Fruit fly (Drosophila melanogaster) whole organism, embryonic: ENCODE data around the gene CG5986.
A peak's percentile ranks its signal among the peaks of the same experiment; 100 is the strongest.

ENCODE experiments used
- Asciz ChIP-seq: fragments of 200-800 bp; sonication (Bioruptor generic); optimal IDR thresholded peaks from 2 replicates; lab custom pipeline; 2017; ENCODE audit warnings: missing biosample characterization, mild to moderate bottlenecking, missing genetic modification characterization, missing genetic modification reagents
- CG10209 ChIP-seq: fragments of 200-800 bp; sonication (Bioruptor generic); optimal IDR thresholded peaks from 3 replicates; lab custom pipeline; 2017; ENCODE audit warnings: missing biosample characterization, mild to moderate bottlenecking, missing genetic modification characterization, missing genetic modification reagents
- CG10274 ChIP-seq: fragments of 200-800 bp; sonication (Bioruptor generic); optimal IDR thresholded peaks from 3 replicates; lab custom pipeline; 2017; ENCODE audit warnings: missing biosample characterization, mild to moderate bottlenecking, missing genetic modification characterization
- CG10462 ChIP-seq: fragments of 200-800 bp; sonication (Bioruptor generic); optimal IDR thresholded peaks from 2 replicates; lab custom pipeline; 2016; ENCODE audit warnings: missing biosample characterization, missing genetic modification characterization
- CG11085 ChIP-seq: fragments of 200-800 bp; sonication (Bioruptor generic); IDR thresholded peaks from 2 replicates; pipeline ENCODE4 v1.3.6; 2022; ENCODE audit warnings: missing biosample characterization, missing genetic modification characterization
- CG12071 ChIP-seq: fragments of 200-800 bp; sonication (Bioruptor generic); optimal IDR thresholded peaks from 3 replicates; lab custom pipeline; 2018; ENCODE audit warnings: missing biosample characterization, mild to moderate bottlenecking, missing genetic modification characterization
- CG12236 ChIP-seq: fragments of 200-800 bp; sonication (Bioruptor generic); optimal IDR thresholded peaks from 2 replicates; lab custom pipeline; 2016; ENCODE audit warnings: missing biosample characterization, missing genetic modification characterization
- CG13775 ChIP-seq: fragments of 200-800 bp; sonication (Bioruptor generic); optimal IDR thresholded peaks from 3 replicates; lab custom pipeline; 2017; ENCODE audit warnings: missing biosample characterization, mild to moderate bottlenecking, missing genetic modification characterization
- CG15514 ChIP-seq: fragments of 200-800 bp; sonication (Bioruptor generic); optimal IDR thresholded peaks from 3 replicates; lab custom pipeline; 2017; ENCODE audit warnings: missing biosample characterization, missing genetic modification characterization, mild to moderate bottlenecking, moderate library complexity, missing genetic modification reagents
- CG17912 ChIP-seq: fragments of 200-800 bp; sonication (Bioruptor generic); optimal IDR thresholded peaks from 2 replicates; lab custom pipeline; 2018; ENCODE audit warnings: missing biosample characterization, mild to moderate bottlenecking, missing genetic modification characterization
- CG18011 ChIP-seq: fragments of 200-800 bp; sonication (Bioruptor generic); optimal IDR thresholded peaks from 2 replicates; lab custom pipeline; 2017; ENCODE audit warnings: missing biosample characterization, missing genetic modification characterization, mild to moderate bottlenecking, moderate library complexity, missing genotype
- CG18476 ChIP-seq: fragments of 200-800 bp; sonication (Bioruptor generic); optimal IDR thresholded peaks from 2 replicates; lab custom pipeline; 2016; ENCODE audit warnings: missing biosample characterization, mild to moderate bottlenecking, missing genetic modification characterization
- CG30020 ChIP-seq: fragments of 200-800 bp; optimal IDR thresholded peaks from 2 replicates; lab custom pipeline; 2019; ENCODE audit warnings: missing biosample characterization, mild to moderate bottlenecking, missing genetic modification characterization, moderate library complexity
- CG34422 ChIP-seq: fragments of 200-800 bp; sonication (Bioruptor generic); IDR thresholded peaks from 3 replicates; pipeline ENCODE4 v1.3.6; 2022; ENCODE audit warnings: missing biosample characterization, missing genetic modification characterization
- CG6765 ChIP-seq: fragments of 200-800 bp; sonication (Bioruptor generic); optimal IDR thresholded peaks from 3 replicates; lab custom pipeline; 2017; ENCODE audit warnings: missing biosample characterization, mild to moderate bottlenecking, missing genetic modification characterization
- CG6854 ChIP-seq: fragments of 200-800 bp; sonication (Bioruptor generic); optimal IDR thresholded peaks from 3 replicates; lab custom pipeline; 2017; ENCODE audit warnings: missing biosample characterization, mild to moderate bottlenecking, missing genetic modification characterization
- CG7839 ChIP-seq: fragments of 200-800 bp; sonication (Bioruptor generic); optimal IDR thresholded peaks from 3 replicates; lab custom pipeline; 2018; ENCODE audit warnings: missing biosample characterization, mild to moderate bottlenecking, missing genetic modification characterization, moderate library complexity
- CG9215 ChIP-seq: fragments of 200-800 bp; sonication (Bioruptor generic); IDR thresholded peaks from 2 replicates; pipeline ENCODE4 v1.3.6; 2022; ENCODE audit warnings: missing biosample characterization, missing genetic modification characterization
- CG9727 ChIP-seq: fragments of 200-800 bp; sonication (Bioruptor generic); optimal IDR thresholded peaks from 3 replicates; lab custom pipeline; 2017; ENCODE audit warnings: missing biosample characterization, mild to moderate bottlenecking, missing genetic modification characterization
- CoRest ChIP-seq: fragments of 200-800 bp; sonication (Bioruptor generic); optimal IDR thresholded peaks from 3 replicates; lab custom pipeline; 2018; ENCODE audit warnings: missing biosample characterization, mild to moderate bottlenecking, missing genetic modification characterization, moderate library complexity
- Deaf1 ChIP-seq: fragments of 200-800 bp; optimal IDR thresholded peaks from 3 replicates; lab custom pipeline; 2019; ENCODE audit warnings: missing biosample characterization, mild to moderate bottlenecking, missing genetic modification characterization, moderate library complexity
- Dll ChIP-seq: fragments of 200-800 bp; sonication (Bioruptor generic); IDR thresholded peaks from 4 replicates; pipeline ENCODE4 v1.3.6; 2022; ENCODE audit warnings: missing biosample characterization, missing genetic modification characterization; ENCODE audit not compliant: partially characterized antibody
- Fer1 ChIP-seq: fragments of 200-800 bp; sonication (Bioruptor generic); optimal IDR thresholded peaks from 2 replicates; lab custom pipeline; 2017; ENCODE audit warnings: missing biosample characterization, mild to moderate bottlenecking, missing genetic modification characterization
- HLH54F ChIP-seq: fragments of 200-800 bp; sonication (Bioruptor generic); optimal IDR thresholded peaks from 3 replicates; lab custom pipeline; 2016; ENCODE audit warnings: missing biosample characterization, missing genetic modification characterization
- HLHmδ ChIP-seq: fragments of 200-800 bp; sonication (Bioruptor generic); optimal IDR thresholded peaks from 2 replicates; lab custom pipeline; 2018; ENCODE audit warnings: missing biosample characterization, mild to moderate bottlenecking, missing genetic modification characterization, moderate library complexity
- HmgZ ChIP-seq: fragments of 200-800 bp; sonication (Bioruptor generic); optimal IDR thresholded peaks from 2 replicates; lab custom pipeline; 2018; ENCODE audit warnings: missing biosample characterization, mild to moderate bottlenecking, missing genetic modification characterization
- Hr39 ChIP-seq: fragments of >200 bp; optimal IDR thresholded peaks from 2 replicates; lab custom pipeline; 2017
- Med ChIP-seq: fragments of 200-800 bp; sonication (Bioruptor generic); peaks from one replicate; lab custom pipeline; 2016; ENCODE audit warnings: missing biosample characterization, missing genetic modification characterization, mild to moderate bottlenecking, inconsistent platforms, moderate library complexity
- Meics ChIP-seq: fragments of 200-800 bp; sonication (Bioruptor generic); optimal IDR thresholded peaks from 2 replicates; lab custom pipeline; 2017; ENCODE audit warnings: missing biosample characterization, mild to moderate bottlenecking, missing genetic modification characterization
- Mes4 ChIP-seq: fragments of 200-800 bp; sonication (Bioruptor generic); optimal IDR thresholded peaks from 2 replicates; lab custom pipeline; 2016; ENCODE audit warnings: missing biosample characterization, missing genetic modification characterization
- Oaz ChIP-seq: fragments of 200-800 bp; sonication (Bioruptor generic); IDR thresholded peaks from 2 replicates; pipeline ENCODE4 v1.3.6; 2022; ENCODE audit warnings: missing biosample characterization, missing genetic modification characterization
- Pdp1 ChIP-seq, 2 experiments: fragments of 200-800 bp; sonication (Bioruptor generic); optimal IDR thresholded peaks; 3 replicates each; lab custom pipeline; 2016; ENCODE audit warnings: missing biosample characterization in 2 of 2, missing genetic modification characterization in 2 of 2, mild to moderate bottlenecking in 1 of 2, moderate library complexity in 1 of 2
- Scr ChIP-seq: fragments of 200-800 bp; sonication (Bioruptor generic); IDR thresholded peaks from 2 replicates; pipeline ENCODE4 v1.3.6; 2022; ENCODE audit warnings: missing biosample characterization, missing genetic modification characterization; ENCODE audit not compliant: partially characterized antibody
- Six4 ChIP-seq: fragments of 200-800 bp; sonication (Bioruptor generic); optimal IDR thresholded peaks from 2 replicates; lab custom pipeline; 2016; ENCODE audit warnings: missing biosample characterization, missing genetic modification characterization
- Sox100B ChIP-seq: fragments of 200-800 bp; sonication (Bioruptor generic); optimal IDR thresholded peaks from 3 replicates; lab custom pipeline; 2018; ENCODE audit warnings: missing biosample characterization, mild to moderate bottlenecking, missing genetic modification characterization
- amos ChIP-seq: fragments of 200-800 bp; sonication (Bioruptor generic); IDR thresholded peaks from 2 replicates; pipeline ENCODE4 v1.3.6; 2022; ENCODE audit warnings: missing biosample characterization, missing genetic modification characterization; ENCODE audit not compliant: partially characterized antibody
- ash1 ChIP-seq: fragments of 200-800 bp; sonication (Bioruptor generic); optimal IDR thresholded peaks from 2 replicates; lab custom pipeline; 2018; ENCODE audit warnings: missing biosample characterization, mild to moderate bottlenecking, missing genetic modification characterization
- chn ChIP-seq: fragments of 200-800 bp; sonication (Bioruptor generic); optimal IDR thresholded peaks from 2 replicates; lab custom pipeline; 2016; ENCODE audit warnings: missing biosample characterization, missing genetic modification characterization
- danr ChIP-seq: fragments of 200-800 bp; sonication (Bioruptor generic); IDR thresholded peaks from 2 replicates; pipeline ENCODE4 v1.3.6; 2022; ENCODE audit warnings: missing biosample characterization, missing genetic modification characterization
- emc ChIP-seq: fragments of 200-800 bp; sonication (Bioruptor generic); optimal IDR thresholded peaks from 2 replicates; lab custom pipeline; 2016; ENCODE audit warnings: missing biosample characterization, missing genetic modification characterization
- en ChIP-seq: fragments of 200-800 bp; sonication (Bioruptor generic); optimal IDR thresholded peaks from 2 replicates; lab custom pipeline; 2016; ENCODE audit warnings: missing biosample characterization, missing genetic modification characterization
- fd102C ChIP-seq: fragments of 200-800 bp; sonication (Bioruptor generic); optimal IDR thresholded peaks from 2 replicates; lab custom pipeline; 2018; ENCODE audit warnings: missing biosample characterization, mild to moderate bottlenecking, missing genetic modification characterization, moderate library complexity
- grau ChIP-seq: fragments of 200-800 bp; optimal IDR thresholded peaks from 3 replicates; lab custom pipeline; 2019; ENCODE audit warnings: missing biosample characterization, mild to moderate bottlenecking, missing genetic modification characterization, moderate library complexity
- gsb-n ChIP-seq: fragments of 200-800 bp; sonication (Bioruptor generic); optimal IDR thresholded peaks from 3 replicates; lab custom pipeline; 2018; ENCODE audit warnings: missing biosample characterization, mild to moderate bottlenecking, missing genetic modification characterization
- lov ChIP-seq, 2 experiments: fragments of 200-800 bp in 1 of 2; fragments of >200 bp in 1 of 2; sonication (Bioruptor generic) in 1 of 2; IDR thresholded peaks in 1 of 2; optimal IDR thresholded peaks in 1 of 2; 2 replicates in 1 of 2; 3 replicates in 1 of 2; pipeline versions ENCODE4 v1.3.6 to Lab custom; 2017 to 2022; ENCODE audit warnings: missing biosample characterization in 1 of 2, missing genetic modification characterization in 1 of 2
- p53 ChIP-seq: fragments of 200-800 bp; sonication (Bioruptor generic); optimal IDR thresholded peaks from 2 replicates; lab custom pipeline; 2016; ENCODE audit warnings: missing biosample characterization, missing genetic modification characterization
- shn ChIP-seq: fragments of 200-800 bp; sonication (Bioruptor generic); optimal IDR thresholded peaks from 3 replicates; lab custom pipeline; 2016; ENCODE audit warnings: missing biosample characterization, missing genetic modification characterization
- so ChIP-seq: fragments of 200-800 bp; sonication (Bioruptor generic); IDR thresholded peaks from 3 replicates; pipeline ENCODE4 v1.3.6; 2022; ENCODE audit warnings: missing biosample characterization, missing genetic modification characterization
- sug ChIP-seq: fragments of 200-800 bp; optimal IDR thresholded peaks from 2 replicates; lab custom pipeline; 2019; ENCODE audit warnings: missing biosample characterization, mild to moderate bottlenecking, missing genetic modification characterization, moderate library complexity
- tin ChIP-seq: fragments of 200-800 bp; sonication (Bioruptor generic); optimal IDR thresholded peaks from 3 replicates; lab custom pipeline; 2016; ENCODE audit warnings: missing biosample characterization, missing genetic modification characterization
- wek ChIP-seq: fragments of 200-800 bp; sonication (Bioruptor generic); optimal IDR thresholded peaks from 3 replicates; lab custom pipeline; 2018; ENCODE audit warnings: missing biosample characterization, mild to moderate bottlenecking, missing genetic modification characterization, moderate library complexity

CG5986 gene

dm6 chr3R:24093430-24093829, 45.8 kb downstream of the CG5986 start (continued):
- TF ChIP-seq HmgZ (tag; lab: Kevin White, UChicago) (no peak), Meics (GFP tag; lab: Kevin White, UChicago) (peak; percentile 19), CG9215 (GFP tag; lab: Robert Waterston, UW) (no peak), shn (GFP tag; lab: Kevin White, UChicago) (no peak), danr (no peak), Med (GFP tag; lab: Kevin White, UChicago) (no peak), CG12236 (GFP tag; lab: Kevin White, UChicago) (no peak), CG10274 (GFP tag; lab: Kevin White, UChicago) (no peak), CG18011 (no peak), CoRest (peak; percentile 49), CG6765 (GFP tag; lab: Kevin White, UChicago) (no peak), CG12071 (GFP tag; lab: Kevin White, UChicago) (no peak), CG18476 (GFP tag; lab: Kevin White, UChicago) (no peak), CG6854 (GFP tag; lab: Kevin White, UChicago) (no peak), en (no peak), wek (no peak), Dll (GFP tag; lab: Robert Waterston, UW) (no peak), CG10209 (GFP tag; lab: Kevin White, UChicago) (no peak), gsb-n (tag; lab: Kevin White, UChicago) (no peak), CG17912 (GFP tag; lab: Kevin White, UChicago) (no peak), tin (GFP tag; lab: Kevin White, UChicago) (no peak), Fer1 (GFP tag; lab: Kevin White, UChicago) (peak; percentile 26), p53 (GFP tag; lab: Kevin White, UChicago) (no peak), so (no peak), CG7839 (tag; lab: Kevin White, UChicago) (peak; percentile 43), Scr (GFP tag; lab: Robert Waterston, UW) (no peak), Pdp1 (GFP tag; optimal IDR thresholded peaks at IDR 0.05; lab: Kevin White, UChicago) (peak in 1 of 2 experiments; percentile 16), Sox100B (GFP tag; lab: Kevin White, UChicago) (no peak), fd102C (GFP tag; lab: Kevin White, UChicago) (no peak), grau (tag; lab: Kevin White, UChicago) (peak; percentile 63), Mes4 (GFP tag; lab: Kevin White, UChicago) (no peak), CG10462 (GFP tag; lab: Kevin White, UChicago) (no peak), ash1 (GFP tag; lab: Kevin White, UChicago) (no peak), CG30020 (tag; lab: Kevin White, UChicago) (no peak), Deaf1 (tag; lab: Kevin White, UChicago) (no peak), CG15514 (no peak), CG34422 (no peak), amos (GFP tag; lab: Robert Waterston, UW) (no peak), Six4 (GFP tag; lab: Kevin White, UChicago) (no peak), emc (GFP tag; lab: Kevin White, UChicago) (no peak), Hr39 (no peak), Oaz (GFP tag; lab: Robert Waterston, UW) (no peak), sug (tag; lab: Kevin White, UChicago) (no peak), lov (optimal IDR thresholded peaks at IDR 0.05; lab: Kevin White, UChicago) (no peak), lov (GFP tag; IDR thresholded peaks at IDR 0.05; lab: Robert Waterston, UW) (no peak), Asciz (GFP tag; lab: Kevin White, UChicago) (peak; percentile 8), HLH54F (GFP tag; lab: Kevin White, UChicago) (no peak), chn (GFP tag; lab: Kevin White, UChicago) (no peak), HLHmδ (no peak), CG13775 (peak; percentile 9), CG11085 (GFP tag; lab: Robert Waterston, UW) (no peak), CG9727 (GFP tag; lab: Kevin White, UChicago) (peak; percentile 22)
